Fruit fly (Drosophila melanogaster): ENCODE results near the gene Vm34Ca.

Vm34Ca gene

dm6 chr2L:13398614-13399161 lies 12.7 kb downstream of the Vm34Ca start, which contains the start of the genes CG10859 and CG7110:
Gene CG10859 (minus strand): TSS chr2L:13398664.
Gene CG7110 (plus strand): TSS chr2L:13398991.
- TF ChIP-seq Mnt (GFP tag; optimal IDR thresholded peaks at IDR 0.05) (peak; percentile 41), CG7101 (tag; optimal IDR thresholded peaks at IDR 0.05) (peak; percentile 72), pad (GFP tag; optimal IDR thresholded peaks at IDR 0.05) (peak; percentile 28), CG33017 (tag; optimal IDR thresholded peaks at IDR 0.05) (peak; percentile 25), CG14711 (tag; optimal IDR thresholded peaks at IDR 0.05) (peak; percentile 46), Hr96 (GFP tag; optimal IDR thresholded peaks at IDR 0.05) (no peak), Clk (GFP tag; optimal IDR thresholded peaks at IDR 0.05) (no peak), CG7045 (GFP tag; optimal IDR thresholded peaks at IDR 0.05) (peak; percentile 44), tj (GFP tag; optimal IDR thresholded peaks at IDR 0.05) (no peak), CG5204 (GFP tag; optimal IDR thresholded peaks at IDR 0.05) (no peak), CG1620 (GFP tag; optimal IDR thresholded peaks at IDR 0.05) (peak; percentile 18), Crg-1 (GFP tag; optimal IDR thresholded peaks at IDR 0.05) (peak; percentile 50), bab1 (GFP tag; optimal IDR thresholded peaks at IDR 0.05) (peak; percentile 97), toe (GFP tag; optimal IDR thresholded peaks at IDR 0.05) (no peak), kay (GFP tag; ENCODE audit: borderline replicate concordance) (no peak), CG11617 (GFP tag; optimal IDR thresholded peaks at IDR 0.05) (peak; percentile 5), ovo (GFP tag; optimal IDR thresholded peaks at IDR 0.05) (peak; percentile 11)

- no peak for TF ChIP-seq bab1 (GFP tag; optimal IDR thresholded peaks at IDR 0.05)
- TF ChIP-seq pad (GFP tag; optimal IDR thresholded peaks at IDR 0.05): no peak
- TF ChIP-seq kay (GFP tag; ENCODE audit: borderline replicate concordance): no peak
- TF ChIP-seq cnc (optimal IDR thresholded peaks at IDR 0.05): no peak
- no peak for TF ChIP-seq CG1620 (GFP tag; optimal IDR thresholded peaks at IDR 0.05)
- no peak for TF ChIP-seq toe (GFP tag; optimal IDR thresholded peaks at IDR 0.05)
- no peak for TF ChIP-seq CG14711 (tag; optimal IDR thresholded peaks at IDR 0.05)
- no peak for TF ChIP-seq CG12768 (GFP tag; optimal IDR thresholded peaks at IDR 0.05)
- no peak for TF ChIP-seq CG7045 (GFP tag; optimal IDR thresholded peaks at IDR 0.05)
- no peak for TF ChIP-seq CG7101 (tag; optimal IDR thresholded peaks at IDR 0.05)
- TF ChIP-seq Hr96 (GFP tag; optimal IDR thresholded peaks at IDR 0.05): no peak
- no peak for TF ChIP-seq tj (GFP tag; optimal IDR thresholded peaks at IDR 0.05)
- TF ChIP-seq ovo (GFP tag; optimal IDR thresholded peaks at IDR 0.05): no peak
- TF ChIP-seq CG5204 (GFP tag; optimal IDR thresholded peaks at IDR 0.05): no peak
- no peak for TF ChIP-seq cic (GFP tag; optimal IDR thresholded peaks at IDR 0.05)
- TF ChIP-seq Crg-1 (GFP tag; optimal IDR thresholded peaks at IDR 0.05): no peak
Observed at dm6 chr2L:13397393-13397792, 14.0 kb downstream of the Vm34Ca start.

- TF ChIP-seq CG7101 (tag; optimal IDR thresholded peaks at IDR 0.05): no peak
- TF ChIP-seq ovo (GFP tag; optimal IDR thresholded peaks at IDR 0.05): no peak
- TF ChIP-seq Mnt (GFP tag; optimal IDR thresholded peaks at IDR 0.05): no peak
- no peak for TF ChIP-seq Hr96 (GFP tag; optimal IDR thresholded peaks at IDR 0.05)
- no peak for TF ChIP-seq tj (GFP tag; optimal IDR thresholded peaks at IDR 0.05)
Observed at dm6 chr2L:13396084-13396483, 15.3 kb downstream of the Vm34Ca start, which contains the start of gene CG16957. Gene CG16957 (minus strand): TSS chr2L:13396184.

- TF ChIP-seq tj (GFP tag; optimal IDR thresholded peaks at IDR 0.05): peak; percentile 77
- peak; percentile 90 for TF ChIP-seq Hr96 (GFP tag; optimal IDR thresholded peaks at IDR 0.05)
- peak; percentile 88 for TF ChIP-seq CG33017 (tag; optimal IDR thresholded peaks at IDR 0.05)
- peak; percentile 89 for TF ChIP-seq CG7045 (GFP tag; optimal IDR thresholded peaks at IDR 0.05)
- TF ChIP-seq CG11617 (GFP tag; optimal IDR thresholded peaks at IDR 0.05): peak; percentile 97
- peak; percentile 91 for TF ChIP-seq CG12768 (GFP tag; optimal IDR thresholded peaks at IDR 0.05)
- no peak for TF ChIP-seq kay (GFP tag; ENCODE audit: borderline replicate concordance)
- peak; percentile 98 for TF ChIP-seq Crg-1 (GFP tag; optimal IDR thresholded peaks at IDR 0.05)
- peak; percentile 98 for TF ChIP-seq CG1620 (GFP tag; optimal IDR thresholded peaks at IDR 0.05)
- TF ChIP-seq toe (GFP tag; optimal IDR thresholded peaks at IDR 0.05): peak; percentile 85
- peak; percentile 99 for TF ChIP-seq Mnt (GFP tag; optimal IDR thresholded peaks at IDR 0.05)
- peak; percentile 85 for TF ChIP-seq CG14711 (tag; optimal IDR thresholded peaks at IDR 0.05)
- peak; percentile 89 for TF ChIP-seq CG5204 (GFP tag; optimal IDR thresholded peaks at IDR 0.05)
- TF ChIP-seq CG7101 (tag; optimal IDR thresholded peaks at IDR 0.05): peak; percentile 96
- no peak for TF ChIP-seq cnc (optimal IDR thresholded peaks at IDR 0.05)
- TF ChIP-seq bab1 (GFP tag; optimal IDR thresholded peaks at IDR 0.05): peak; percentile 99
- peak; percentile 65 for TF ChIP-seq Clk (GFP tag; optimal IDR thresholded peaks at IDR 0.05)
- TF ChIP-seq cic (GFP tag; optimal IDR thresholded peaks at IDR 0.05): peak; percentile 79
- TF ChIP-seq pad (GFP tag; optimal IDR thresholded peaks at IDR 0.05): peak; percentile 87
- peak; percentile 95 for TF ChIP-seq ovo (GFP tag; optimal IDR thresholded peaks at IDR 0.05)
Observed at dm6 chr2L:13394903-13395302, 16.5 kb downstream of the Vm34Ca start, which contains the start of gene RpL24. Gene RpL24 (minus strand): TSS chr2L:13395131.

- TF ChIP-seq Clk (GFP tag; optimal IDR thresholded peaks at IDR 0.05) (peak; percentile 91), ovo (GFP tag; optimal IDR thresholded peaks at IDR 0.05) (peak; percentile 92), pad (GFP tag; optimal IDR thresholded peaks at IDR 0.05) (peak; percentile 86), toe (GFP tag; optimal IDR thresholded peaks at IDR 0.05) (peak; percentile 98), kay (GFP tag; ENCODE audit: borderline replicate concordance) (peak; percentile 98), tj (GFP tag; optimal IDR thresholded peaks at IDR 0.05) (peak; percentile 87), CG1620 (GFP tag; optimal IDR thresholded peaks at IDR 0.05) (peak; percentile 97), CG12768 (GFP tag; optimal IDR thresholded peaks at IDR 0.05) (peak; percentile 94), bab1 (GFP tag; optimal IDR thresholded peaks at IDR 0.05) (peak; percentile 99), cnc (optimal IDR thresholded peaks at IDR 0.05) (no peak), CG11617 (GFP tag; optimal IDR thresholded peaks at IDR 0.05) (peak; percentile 96), CG7101 (tag; optimal IDR thresholded peaks at IDR 0.05) (peak; percentile 96), Crg-1 (GFP tag; optimal IDR thresholded peaks at IDR 0.05) (peak; percentile 94), CG33017 (tag; optimal IDR thresholded peaks at IDR 0.05) (peak; percentile 93), cic (GFP tag; optimal IDR thresholded peaks at IDR 0.05) (peak; percentile 71), CG14711 (tag; optimal IDR thresholded peaks at IDR 0.05) (peak; percentile 97), Hr96 (GFP tag; optimal IDR thresholded peaks at IDR 0.05) (peak; percentile 89), Mnt (GFP tag; optimal IDR thresholded peaks at IDR 0.05) (peak; percentile 92), CG7045 (GFP tag; optimal IDR thresholded peaks at IDR 0.05) (peak; percentile 94), CG5204 (GFP tag; optimal IDR thresholded peaks at IDR 0.05) (no peak)
Observed at dm6 chr2L:13387255-13387654, 24.2 kb downstream of the Vm34Ca start, which contains the start of the genes Ing5 and CG7099. Gene Ing5 (minus strand): TSS chr2L:13387312. Gene CG7099 (plus strand): TSS chr2L:13387571.
